Fruit fly (Drosophila melanogaster) whole organism: ENCODE data around the gene CG7872.

Source experiments
- EcR ChIP-seq, 2 experiments: fragments of >200 bp; optimal IDR thresholded peaks; 2 replicates each; lab custom pipeline; 2017; ENCODE audit warnings: missing biosample characterization in 2 of 2, missing genetic modification characterization in 2 of 2, missing genetic modification reagents in 2 of 2
- usp ChIP-seq: fragments of >200 bp; optimal IDR thresholded peaks from 2 replicates; lab custom pipeline; 2017; ENCODE audit warnings: missing biosample characterization, missing genetic modification characterization, mixed read lengths

DNA sequence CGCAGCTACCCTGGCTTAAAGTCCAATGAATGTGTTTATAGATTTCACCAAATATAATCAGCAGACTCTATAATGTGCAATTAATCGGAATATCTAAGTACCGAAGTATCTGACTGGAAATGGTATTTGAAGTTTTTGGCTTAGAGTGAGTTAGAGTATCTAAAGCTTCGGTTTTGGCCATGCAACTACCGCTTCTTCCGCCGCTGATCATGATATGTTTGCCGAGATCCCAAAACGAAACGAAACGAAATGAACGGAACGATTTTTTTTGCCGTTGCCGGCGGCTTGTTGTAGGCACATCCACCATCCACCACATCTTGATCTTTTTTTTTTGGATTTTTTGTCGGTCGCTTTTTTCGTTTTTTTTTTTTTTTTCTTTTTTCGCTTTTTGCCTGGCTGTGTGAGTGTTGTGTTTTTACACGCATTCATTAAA, 45.0 kb downstream of the CG7872 start:
- no peak for TF ChIP-seq EcR (GFP tag; optimal IDR thresholded peaks at IDR 0.05; lab: Kevin White, UChicago)
- no peak for TF ChIP-seq usp
